Worm (Caenorhabditis elegans): ENCODE results near the gene fbxc-25.

- TF ChIP-seq nhr-25 (tag; optimal IDR thresholded peaks at IDR 0.05) (no peak), snpc-4 (tag; optimal IDR thresholded peaks at IDR 0.05) (no peak), nhr-129 (tag; optimal IDR thresholded peaks at IDR 0.05) (no peak), lin-13 (GFP tag; optimal IDR thresholded peaks at IDR 0.05) (no peak), ama-1 (optimal IDR thresholded peaks at IDR 0.05) (no peak), R02D3.7 (tag; optimal IDR thresholded peaks at IDR 0.05) (no peak), alr-1 (tag; optimal IDR thresholded peaks at IDR 0.05) (no peak)
These were observed 6.3 kb upstream of the fbxc-25 start, which contains the start of gene B0281.6 for ce11 chrII:2302330-2302729.
